Worm (Caenorhabditis elegans) whole organism, L3 larva: ENCODE results near the gene K02F3.2.

Source experiments
- ama-1 ChIP-seq: fragments of 150-350 bp; optimal IDR thresholded peaks from 2 replicates; lab custom pipeline; 2018
- egl-27 ChIP-seq: sonication (generic microtip); optimal IDR thresholded peaks from 4 replicates; lab custom pipeline; 2017; ENCODE audit warnings: missing biosample characterization, missing genetic modification reagents, missing genetic modification characterization
- fos-1 ChIP-seq: fragments of 150-350 bp; optimal IDR thresholded peaks from 2 replicates; lab custom pipeline; 2014; ENCODE audit warnings: missing biosample characterization, missing genetic modification characterization
- pqm-1 ChIP-seq: fragments of 150-350 bp; optimal IDR thresholded peaks from 2 replicates; lab custom pipeline; 2017; ENCODE audit warnings: missing biosample characterization, missing genetic modification characterization, inconsistent platforms
- skn-1 ChIP-seq: fragments of 150-350 bp; optimal IDR thresholded peaks from 2 replicates; lab custom pipeline; 2014; ENCODE audit warnings: missing biosample characterization, missing genetic modification characterization
- tbx-2 ChIP-seq: sonication (generic microtip); optimal IDR thresholded peaks from 2 replicates; lab custom pipeline; 2016; ENCODE audit warnings: mild to moderate bottlenecking, missing genetic modification characterization, missing compliant biosample characterization
- unc-62 ChIP-seq: fragments of 150-350 bp; sonication (generic microtip); optimal IDR thresholded peaks from 4 replicates; lab custom pipeline; 2014; ENCODE audit warnings: missing biosample characterization, missing genetic modification reagents, missing genetic modification characterization

DNA sequence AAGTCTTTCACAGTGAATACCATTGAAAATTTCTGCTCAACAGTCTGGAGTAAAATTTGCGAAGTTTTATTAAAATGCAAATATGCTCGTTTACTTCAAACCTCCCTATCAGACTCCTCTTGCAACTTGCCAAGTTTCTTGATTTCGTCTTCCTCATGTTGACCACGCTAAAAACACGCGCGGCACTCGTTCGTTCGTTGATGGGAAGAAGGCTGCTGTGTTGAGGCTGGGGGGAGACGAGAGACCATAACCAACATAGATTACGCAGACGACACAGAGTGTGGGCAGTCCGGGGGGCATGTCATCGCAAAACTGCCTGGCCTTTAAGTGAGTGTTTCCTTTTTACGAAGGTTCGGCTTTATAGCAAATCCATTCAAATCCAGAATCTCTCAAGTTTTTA, 1.6 kb upstream of the K02F3.2 start:
- TF ChIP-seq skn-1 (no peak), fos-1 (tag; lab: Kevin White, UChicago) (no peak), unc-62 (GFP tag; lab: Kevin White, UChicago) (no peak), egl-27 (tag; lab: Kevin White, UChicago) (no peak), ama-1 (lab: Kevin White, UChicago) (no peak), pqm-1 (tag; lab: Kevin White, UChicago) (peak; percentile 37), tbx-2 (tag; lab: Kevin White, UChicago) (no peak)
